Fruit fly (Drosophila melanogaster) whole organism, pupa: ENCODE results near the gene kon.
A peak's percentile ranks its signal among the peaks of the same experiment; 100 is the strongest.

ENCODE experiments used
- CG17806 ChIP-seq: fragments of 200-800 bp; sonication (Bioruptor generic); optimal IDR thresholded peaks from 2 replicates; lab custom pipeline; 2018; ENCODE audit warnings: missing biosample characterization, mild to moderate bottlenecking, missing genetic modification characterization, moderate library complexity
- CG4496 ChIP-seq: fragments of 200-800 bp; sonication (Bioruptor generic); IDR thresholded peaks from 3 replicates; pipeline ENCODE4 v1.3.6; 2022; ENCODE audit warnings: missing biosample characterization, missing genetic modification characterization
- CG9948 ChIP-seq: fragments of 200-800 bp; sonication (Bioruptor generic); optimal IDR thresholded peaks from 2 replicates; lab custom pipeline; 2018; ENCODE audit warnings: missing biosample characterization, mild to moderate bottlenecking, missing genetic modification characterization, moderate library complexity
- D1 ChIP-seq: fragments of 200-800 bp; sonication (Bioruptor generic); optimal IDR thresholded peaks from 2 replicates; lab custom pipeline; 2018; ENCODE audit warnings: missing biosample characterization, mild to moderate bottlenecking, missing genetic modification characterization, moderate library complexity
- Ets98B ChIP-seq: fragments of 200-800 bp; sonication (Bioruptor generic); IDR thresholded peaks from 2 replicates; pipeline ENCODE4 v1.3.6; 2022; ENCODE audit warnings: missing biosample characterization, missing genetic modification characterization
- Pif1A ChIP-seq: fragments of 200-800 bp; sonication (Bioruptor generic); optimal IDR thresholded peaks from 3 replicates; lab custom pipeline; 2016; ENCODE audit warnings: missing biosample characterization, missing genetic modification characterization
- Snoo ChIP-seq: fragments of 200-800 bp; sonication (Bioruptor generic); optimal IDR thresholded peaks from 3 replicates; lab custom pipeline; 2017; ENCODE audit warnings: missing biosample characterization, mild to moderate bottlenecking, missing genetic modification characterization, inconsistent platforms
- rn ChIP-seq: fragments of 200-800 bp; sonication (Bioruptor generic); IDR thresholded peaks from 2 replicates; pipeline ENCODE4 v1.3.6; 2022; ENCODE audit warnings: missing biosample characterization, missing genetic modification characterization

dm6 chr2L:18465402-18466201, 38.2 kb downstream of the kon start:
- TF ChIP-seq CG17806 (tag; lab: Kevin White, UChicago) (peak; percentile 56), Ets98B (GFP tag; lab: Robert Waterston, UW) (no peak; the same call in 1 of the 2 replicates), D1 (tag; lab: Kevin White, UChicago) (peak; percentile 84), CG4496 (peak; percentile 25; the same call in 1 of the 3 replicates), Snoo (peak; percentile 83), rn (no peak), CG9948 (tag; lab: Kevin White, UChicago) (peak; percentile 70), Pif1A (GFP tag; lab: Kevin White, UChicago) (peak; percentile 65)
